Worm (Caenorhabditis elegans): Measurements from ENCODE around the gene F49E8.7.

Gene F49E8.7

ce11 chrIV:7512617-7513233 lies 43.4 kb downstream of the F49E8.7 start, which contains the start of the genes plc-4 and R05G6.4:
Gene plc-4 (minus strand): TSS chrIV:7512667.
Gene R05G6.4 (plus strand): TSS chrIV:7513233.
- no peak for TF ChIP-seq hmg-4 (GFP tag; optimal IDR thresholded peaks at IDR 0.05)
- no peak for TF ChIP-seq hnd-1 (tag; optimal IDR thresholded peaks at IDR 0.05)
- TF ChIP-seq sea-1 (GFP tag; conservative IDR thresholded peaks at IDR 0.05): no peak
- no peak for TF ChIP-seq tra-4 (tag; optimal IDR thresholded peaks at IDR 0.05)
- TF ChIP-seq ets-7 (tag; optimal IDR thresholded peaks at IDR 0.05): no peak
- TF ChIP-seq ama-1 (optimal IDR thresholded peaks at IDR 0.05): no peak
- TF ChIP-seq hmbx-1 (tag; optimal IDR thresholded peaks at IDR 0.05): no peak
- TF ChIP-seq pes-1 (GFP tag; IDR thresholded peaks at IDR 0.05): no peak
- no peak for TF ChIP-seq B0310.2 (tag; optimal IDR thresholded peaks at IDR 0.05)

DNA sequence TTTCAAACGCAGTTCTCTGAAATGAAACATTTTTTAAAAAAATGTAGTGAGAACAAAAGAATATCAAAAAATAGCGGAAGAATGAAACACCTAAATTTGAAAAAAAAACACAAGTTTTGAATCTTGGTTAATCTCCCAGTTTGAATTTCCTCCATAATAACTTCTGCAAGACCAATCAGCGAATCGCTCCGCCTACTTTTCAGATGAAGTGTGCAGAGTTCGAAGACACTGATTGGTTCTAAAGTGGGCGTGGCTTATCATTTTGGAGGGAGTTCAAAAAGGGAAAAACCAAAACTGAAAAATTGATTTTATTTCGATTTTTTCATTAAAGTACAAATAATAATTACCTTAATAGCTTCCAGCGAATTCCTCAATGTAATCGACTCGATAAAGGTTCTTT lies 45.3 kb downstream of the F49E8.7 start:
- TF ChIP-seq sea-1 (GFP tag; conservative IDR thresholded peaks at IDR 0.05) (no peak), ceh-13 (GFP tag; optimal IDR thresholded peaks at IDR 0.05) (no peak), aly-1 (tag; optimal IDR thresholded peaks at IDR 0.05) (no peak), pes-1 (GFP tag; IDR thresholded peaks at IDR 0.05) (no peak), ama-1 (optimal IDR thresholded peaks at IDR 0.05) (no peak), hmg-4 (GFP tag; optimal IDR thresholded peaks at IDR 0.05) (no peak), B0310.2 (tag; optimal IDR thresholded peaks at IDR 0.05) (no peak), tbx-11 (GFP tag; IDR thresholded peaks at IDR 0.05) (no peak), ets-7 (tag; optimal IDR thresholded peaks at IDR 0.05) (no peak), hmbx-1 (tag; optimal IDR thresholded peaks at IDR 0.05) (no peak), scrt-1 (GFP tag; IDR thresholded peaks at IDR 0.05) (no peak), hnd-1 (tag; optimal IDR thresholded peaks at IDR 0.05) (no peak), ceh-36 (tag; optimal IDR thresholded peaks at IDR 0.05) (no peak), F13C5.2 (tag; optimal IDR thresholded peaks at IDR 0.05) (no peak), tbx-37 (GFP tag; conservative IDR thresholded peaks at IDR 0.05) (no peak)

DNA sequence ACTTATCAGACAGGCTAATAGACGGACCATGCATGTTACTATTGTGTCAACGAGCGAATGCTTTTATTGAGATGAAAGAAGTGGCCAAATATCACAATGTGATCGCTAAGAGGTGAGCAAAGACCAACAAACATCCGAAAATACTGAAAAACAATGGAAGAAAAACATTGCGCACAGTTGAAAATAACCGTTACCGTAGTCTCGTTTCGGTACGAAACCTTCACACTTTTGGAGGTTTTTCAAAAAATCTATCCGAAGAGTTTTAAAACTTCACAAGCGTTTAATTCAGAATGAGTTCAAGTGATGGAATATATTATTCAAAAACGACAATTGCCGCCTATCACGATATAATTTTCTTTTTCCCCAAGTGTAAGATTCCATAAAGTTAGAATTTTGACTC lies 47.3 kb downstream of the F49E8.7 start:
- TF ChIP-seq ceh-36 (tag; optimal IDR thresholded peaks at IDR 0.05) (no peak), hmbx-1 (tag; optimal IDR thresholded peaks at IDR 0.05) (no peak), flt-1 (GFP tag; IDR thresholded peaks at IDR 0.05) (no peak), tra-4 (tag; optimal IDR thresholded peaks at IDR 0.05) (no peak), hmg-4 (GFP tag; optimal IDR thresholded peaks at IDR 0.05) (no peak), tbx-11 (GFP tag; IDR thresholded peaks at IDR 0.05) (no peak), scrt-1 (GFP tag; IDR thresholded peaks at IDR 0.05) (no peak), tbx-37 (GFP tag; conservative IDR thresholded peaks at IDR 0.05) (no peak), ama-1 (optimal IDR thresholded peaks at IDR 0.05) (no peak), F13C5.2 (tag; optimal IDR thresholded peaks at IDR 0.05) (no peak), ets-7 (tag; optimal IDR thresholded peaks at IDR 0.05) (no peak), aly-1 (tag; optimal IDR thresholded peaks at IDR 0.05) (no peak), sea-1 (GFP tag; conservative IDR thresholded peaks at IDR 0.05) (no peak), ceh-13 (GFP tag; optimal IDR thresholded peaks at IDR 0.05) (no peak), hnd-1 (tag; optimal IDR thresholded peaks at IDR 0.05) (no peak)

DNA sequence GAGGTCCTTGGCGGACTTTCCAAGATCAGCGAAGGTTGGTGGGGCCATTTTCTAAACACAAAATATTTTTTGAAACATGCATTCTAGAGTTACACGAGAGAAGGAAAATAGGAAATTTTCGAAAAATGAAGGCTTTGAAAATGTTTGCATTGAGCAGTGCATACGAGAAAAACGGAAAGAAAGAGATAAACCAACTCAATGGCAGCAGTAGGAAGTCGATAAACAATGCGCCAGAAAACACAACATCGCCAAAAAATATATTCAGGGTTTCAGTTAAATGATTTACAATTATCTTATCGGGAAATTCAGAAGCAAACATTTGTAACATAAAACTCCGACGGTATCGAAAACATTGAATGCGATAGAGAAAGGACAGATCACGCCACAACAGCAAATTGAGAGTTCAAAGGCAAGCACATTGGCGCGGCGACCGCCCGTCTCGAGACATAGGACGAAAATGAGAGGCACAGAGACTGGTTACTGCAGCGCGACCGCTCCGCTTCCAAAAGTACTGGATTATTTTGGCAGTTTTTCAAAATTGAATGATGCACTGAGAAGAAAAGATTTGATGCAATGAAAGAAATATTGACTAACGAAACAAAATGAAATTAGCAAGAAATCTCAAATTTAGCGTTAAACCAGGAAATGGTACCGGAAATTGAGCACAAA lies 48.2 kb downstream of the F49E8.7 start, which contains the start of the genes vdac-1 and R05G6.5:
TSS of gene vdac-1 (minus strand) at position 51 of the 669 bp plus-strand sequence.
TSS of gene R05G6.5 (plus strand) at position 527 of the 669 bp plus-strand sequence.
- TF ChIP-seq tra-4 (tag; optimal IDR thresholded peaks at IDR 0.05) (no peak), B0310.2 (tag; optimal IDR thresholded peaks at IDR 0.05) (no peak), ceh-36 (tag; optimal IDR thresholded peaks at IDR 0.05) (no peak), pes-1 (GFP tag; IDR thresholded peaks at IDR 0.05) (no peak), hnd-1 (tag; optimal IDR thresholded peaks at IDR 0.05) (no peak), ceh-13 (GFP tag; optimal IDR thresholded peaks at IDR 0.05) (no peak), aly-1 (tag; optimal IDR thresholded peaks at IDR 0.05) (no peak)

- no peak for TF ChIP-seq sea-1 (GFP tag; conservative IDR thresholded peaks at IDR 0.05)
- TF ChIP-seq ama-1 (optimal IDR thresholded peaks at IDR 0.05): no peak
- no peak for TF ChIP-seq F13C5.2 (tag; optimal IDR thresholded peaks at IDR 0.05)
- TF ChIP-seq tbx-37 (GFP tag; conservative IDR thresholded peaks at IDR 0.05): no peak
- no peak for TF ChIP-seq flt-1 (GFP tag; IDR thresholded peaks at IDR 0.05)
- TF ChIP-seq ceh-36 (tag; optimal IDR thresholded peaks at IDR 0.05): no peak
- TF ChIP-seq aly-1 (tag; optimal IDR thresholded peaks at IDR 0.05): no peak
- no peak for TF ChIP-seq hmg-4 (GFP tag; optimal IDR thresholded peaks at IDR 0.05)
- no peak for TF ChIP-seq hmbx-1 (tag; optimal IDR thresholded peaks at IDR 0.05)
- no peak for TF ChIP-seq ets-7 (tag; optimal IDR thresholded peaks at IDR 0.05)
- TF ChIP-seq ceh-13 (GFP tag; optimal IDR thresholded peaks at IDR 0.05): no peak
- TF ChIP-seq B0310.2 (tag; optimal IDR thresholded peaks at IDR 0.05): no peak
- no peak for TF ChIP-seq scrt-1 (GFP tag; IDR thresholded peaks at IDR 0.05)
- TF ChIP-seq tra-4 (tag; optimal IDR thresholded peaks at IDR 0.05): no peak
- no peak for TF ChIP-seq pes-1 (GFP tag; IDR thresholded peaks at IDR 0.05)
Measured at ce11 chrIV:7507305-7507704, 48.9 kb downstream of the F49E8.7 start.

DNA sequence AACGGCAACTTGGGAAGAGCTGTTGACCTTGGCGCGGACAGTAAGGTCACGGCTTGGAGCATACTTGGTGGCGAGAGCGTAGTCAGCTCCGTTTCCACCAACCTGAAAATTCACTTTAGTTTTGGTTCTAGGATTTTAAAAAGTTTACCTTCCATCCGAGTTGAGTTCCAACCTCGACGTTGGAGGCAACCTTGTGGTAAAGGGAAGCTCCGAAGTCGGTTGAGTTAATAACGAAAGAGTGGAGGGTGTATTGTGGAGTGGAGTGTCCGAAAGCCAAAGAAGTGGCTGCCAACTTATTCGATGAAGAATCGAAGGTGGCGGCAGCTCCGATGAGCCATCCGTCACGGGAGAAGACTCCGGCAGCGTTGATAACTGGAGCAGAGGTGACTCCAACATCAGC lies 49.5 kb downstream of the F49E8.7 start:
- TF ChIP-seq F13C5.2 (tag; optimal IDR thresholded peaks at IDR 0.05): no peak
- no peak for TF ChIP-seq hmg-4 (GFP tag; optimal IDR thresholded peaks at IDR 0.05)
- TF ChIP-seq flt-1 (GFP tag; IDR thresholded peaks at IDR 0.05): no peak
- no peak for TF ChIP-seq ama-1 (optimal IDR thresholded peaks at IDR 0.05)
- TF ChIP-seq tbx-37 (GFP tag; conservative IDR thresholded peaks at IDR 0.05): no peak
- TF ChIP-seq hmbx-1 (tag; optimal IDR thresholded peaks at IDR 0.05): no peak
- TF ChIP-seq tbx-11 (GFP tag; IDR thresholded peaks at IDR 0.05): no peak
- no peak for TF ChIP-seq tra-4 (tag; optimal IDR thresholded peaks at IDR 0.05)
- no peak for TF ChIP-seq pes-1 (GFP tag; IDR thresholded peaks at IDR 0.05)
- no peak for TF ChIP-seq sea-1 (GFP tag; conservative IDR thresholded peaks at IDR 0.05)
- no peak for TF ChIP-seq hnd-1 (tag; optimal IDR thresholded peaks at IDR 0.05)
- no peak for TF ChIP-seq ceh-13 (GFP tag; optimal IDR thresholded peaks at IDR 0.05)
- no peak for TF ChIP-seq ets-7 (tag; optimal IDR thresholded peaks at IDR 0.05)
- TF ChIP-seq B0310.2 (tag; optimal IDR thresholded peaks at IDR 0.05): no peak
- no peak for TF ChIP-seq ceh-36 (tag; optimal IDR thresholded peaks at IDR 0.05)

Data from whole organism, early embryonic.